Fruit fly (Drosophila melanogaster) whole organism, adult: Measurements from ENCODE around the gene CG4502.

Experiments used
- CG11617 ChIP-seq: fragments of 200-800 bp; sonication (Bioruptor generic); optimal IDR thresholded peaks from 2 replicates; lab custom pipeline; 2017; ENCODE audit warnings: mild to moderate bottlenecking, missing biosample characterization, missing genetic modification reagents, missing genetic modification characterization
- CG12768 ChIP-seq: fragments of 200-800 bp; sonication (Bioruptor generic); optimal IDR thresholded peaks from 2 replicates; lab custom pipeline; 2017; ENCODE audit warnings: missing biosample characterization, missing genetic modification characterization, mild to moderate bottlenecking, moderate library complexity, missing genetic modification reagents
- CG14711 ChIP-seq: fragments of 200-800 bp; sonication (Bioruptor generic); optimal IDR thresholded peaks from 2 replicates; lab custom pipeline; 2018; ENCODE audit warnings: missing biosample characterization, mild to moderate bottlenecking, missing genetic modification characterization, moderate library complexity
- CG1620 ChIP-seq: fragments of 200-800 bp; sonication (Bioruptor generic); optimal IDR thresholded peaks from 2 replicates; lab custom pipeline; 2016; ENCODE audit warnings: missing biosample characterization, missing genetic modification characterization
- CG33017 ChIP-seq: fragments of 200-800 bp; sonication (Bioruptor generic); optimal IDR thresholded peaks from 2 replicates; lab custom pipeline; 2018; ENCODE audit warnings: missing biosample characterization, mild to moderate bottlenecking, missing genetic modification characterization, moderate library complexity
- CG5204 ChIP-seq: fragments of 200-800 bp; sonication (Bioruptor generic); optimal IDR thresholded peaks from 2 replicates; lab custom pipeline; 2016; ENCODE audit warnings: missing biosample characterization, missing genetic modification characterization
- CG7045 ChIP-seq: fragments of 200-800 bp; sonication (Bioruptor generic); optimal IDR thresholded peaks from 2 replicates; lab custom pipeline; 2017; ENCODE audit warnings: missing biosample characterization, mild to moderate bottlenecking, missing genetic modification characterization
- CG7101 ChIP-seq: fragments of 200-800 bp; sonication (Bioruptor generic); optimal IDR thresholded peaks from 2 replicates; lab custom pipeline; 2018; ENCODE audit warnings: missing biosample characterization, mild to moderate bottlenecking, missing genetic modification characterization, moderate library complexity
- Clk ChIP-seq: fragments of 200-800 bp; sonication (Bioruptor generic); optimal IDR thresholded peaks from 2 replicates; lab custom pipeline; 2017; ENCODE audit warnings: missing biosample characterization, missing genetic modification characterization
- Crg-1 ChIP-seq: fragments of 200-800 bp; sonication (Bioruptor generic); optimal IDR thresholded peaks from 2 replicates; lab custom pipeline; 2016; ENCODE audit warnings: missing biosample characterization, missing genetic modification characterization
- Hr96 ChIP-seq: fragments of 200-800 bp; sonication (Bioruptor generic); optimal IDR thresholded peaks from 2 replicates; lab custom pipeline; 2016; ENCODE audit warnings: missing biosample characterization, missing genetic modification characterization
- Mnt ChIP-seq: fragments of 200-800 bp; sonication (Bioruptor generic); optimal IDR thresholded peaks from 2 replicates; lab custom pipeline; 2016; ENCODE audit warnings: missing biosample characterization, mild to moderate bottlenecking, missing genetic modification characterization
- bab1 ChIP-seq: fragments of 200-800 bp; sonication (Bioruptor generic); optimal IDR thresholded peaks from 3 replicates; lab custom pipeline; 2019; ENCODE audit warnings: missing biosample characterization, mild to moderate bottlenecking, missing genetic modification characterization, moderate library complexity
- cic ChIP-seq: fragments of 200-800 bp; sonication (Bioruptor generic); optimal IDR thresholded peaks from 2 replicates; lab custom pipeline; 2017; ENCODE audit warnings: missing biosample characterization, mild to moderate bottlenecking, missing genetic modification characterization, moderate library complexity
- cnc ChIP-seq, 2 experiments: fragments of >200 bp; optimal IDR thresholded peaks; 2 replicates each; lab custom pipeline; 2017
- kay ChIP-seq: fragments of 200-800 bp; sonication (Bioruptor generic); peaks from one replicate; lab custom pipeline; 2016; ENCODE audit warnings: missing biosample characterization, missing genetic modification characterization, borderline replicate concordance
- ovo ChIP-seq: fragments of 200-800 bp; sonication (Bioruptor generic); optimal IDR thresholded peaks from 2 replicates; lab custom pipeline; 2016; ENCODE audit warnings: missing biosample characterization, missing genetic modification characterization
- pad ChIP-seq: fragments of 200-800 bp; sonication (Bioruptor generic); optimal IDR thresholded peaks from 3 replicates; lab custom pipeline; 2017; ENCODE audit warnings: missing biosample characterization, missing genetic modification characterization, mild to moderate bottlenecking, moderate library complexity, missing genetic modification reagents
- tj ChIP-seq: fragments of 200-800 bp; sonication (Bioruptor generic); optimal IDR thresholded peaks from 3 replicates; lab custom pipeline; 2017; ENCODE audit warnings: missing biosample characterization, mild to moderate bottlenecking, missing genetic modification characterization, moderate library complexity
- toe ChIP-seq: fragments of 200-800 bp; sonication (Bioruptor generic); optimal IDR thresholded peaks from 2 replicates; lab custom pipeline; 2016; ENCODE audit warnings: missing biosample characterization, missing genetic modification characterization

The CG4502 gene

dm6 chr2L:7204172-7204482 is at the start of gene CG4502:
Gene CG4502, minus strand, starts transcription at chr2L:7204264.
- TF ChIP-seq cic (GFP tag; lab: Kevin White, UChicago) (no peak), CG1620 (GFP tag; lab: Kevin White, UChicago) (peak; percentile 57), CG7045 (peak; percentile 20), CG7101 (tag; lab: Kevin White, UChicago) (peak; percentile 23), bab1 (peak; percentile 67), toe (GFP tag; lab: Kevin White, UChicago) (no peak), CG11617 (GFP tag; lab: Kevin White, UChicago) (peak; percentile 12), CG5204 (GFP tag; lab: Kevin White, UChicago) (no peak), cnc (optimal IDR thresholded peaks at IDR 0.05; lab: Kevin White, UChicago) (no peak)

DNA sequence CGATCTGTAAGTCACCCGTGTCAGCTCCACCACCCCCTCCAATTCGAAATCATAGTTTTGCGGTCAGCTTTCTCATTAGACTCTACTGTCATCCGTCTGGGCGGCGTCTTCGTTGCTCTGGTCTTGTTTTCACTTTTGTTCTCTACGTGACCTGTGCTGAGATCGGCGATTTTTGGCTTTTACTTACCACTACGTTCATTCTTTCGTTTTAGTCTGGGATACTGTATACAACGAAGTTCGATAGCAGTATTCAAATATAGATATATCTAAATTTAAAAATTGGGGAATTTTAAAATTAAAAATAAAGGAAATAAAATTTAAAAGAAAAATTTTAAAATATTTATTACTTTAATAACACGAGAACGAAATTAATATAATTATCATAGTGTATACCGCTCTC is 48.8 kb upstream of the CG4502 start, which contains the start of gene CG13786:
Gene CG13786, minus strand, starts transcription at position 101 of the 400 bp plus-strand sequence.
- TF ChIP-seq CG12768 (no peak), ovo (GFP tag; lab: Kevin White, UChicago) (no peak), bab1 (no peak), cic (GFP tag; lab: Kevin White, UChicago) (no peak), Mnt (GFP tag; lab: Kevin White, UChicago) (no peak), Hr96 (no peak), CG14711 (no peak), tj (GFP tag; lab: Kevin White, UChicago) (no peak), cnc (optimal IDR thresholded peaks at IDR 0.05; lab: Kevin White, UChicago) (no peak), Clk (no peak), CG5204 (GFP tag; lab: Kevin White, UChicago) (no peak), CG7045 (no peak), kay (GFP tag; lab: Kevin White, UChicago) (no peak)

DNA sequence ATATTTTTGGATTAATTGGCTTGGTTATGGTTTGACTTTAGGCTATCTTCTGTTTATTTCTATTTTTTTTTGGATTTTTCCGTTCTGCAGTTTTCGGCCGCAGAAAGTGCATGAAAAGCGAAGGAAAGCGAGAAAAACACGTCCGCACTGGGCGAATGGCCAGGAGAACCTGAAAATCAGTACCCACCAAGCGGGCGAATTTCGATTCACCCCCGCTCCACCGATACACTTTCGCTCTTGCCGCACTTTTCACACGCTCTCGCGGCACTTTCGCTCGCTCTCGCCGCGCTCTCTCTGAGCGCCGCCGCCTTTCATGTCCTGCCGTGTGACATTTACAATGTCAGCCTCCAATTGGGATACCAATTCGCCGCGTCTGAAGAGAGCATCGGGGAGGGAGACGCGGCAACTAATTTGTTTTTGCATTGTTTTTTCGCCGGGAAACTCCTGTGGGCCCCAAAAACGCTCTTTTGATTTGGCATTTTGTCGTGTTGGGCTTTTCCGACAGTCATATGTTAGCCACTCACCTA is 45.3 kb upstream of the CG4502 start, which contains the start of gene Ndae1:
Gene Ndae1, minus strand, starts transcription at position 51 of the 527 bp plus-strand sequence.
- no peak for TF ChIP-seq Mnt (GFP tag; lab: Kevin White, UChicago)
- no peak for TF ChIP-seq CG33017
- no peak for TF ChIP-seq tj (GFP tag; lab: Kevin White, UChicago)

- TF ChIP-seq Mnt (GFP tag; lab: Kevin White, UChicago) (no peak), Crg-1 (peak; percentile 9), CG7101 (tag; lab: Kevin White, UChicago) (peak; percentile 9)
Measured at dm6 chr2L:7248114-7248513, 44.0 kb upstream of the CG4502 start.

DNA sequence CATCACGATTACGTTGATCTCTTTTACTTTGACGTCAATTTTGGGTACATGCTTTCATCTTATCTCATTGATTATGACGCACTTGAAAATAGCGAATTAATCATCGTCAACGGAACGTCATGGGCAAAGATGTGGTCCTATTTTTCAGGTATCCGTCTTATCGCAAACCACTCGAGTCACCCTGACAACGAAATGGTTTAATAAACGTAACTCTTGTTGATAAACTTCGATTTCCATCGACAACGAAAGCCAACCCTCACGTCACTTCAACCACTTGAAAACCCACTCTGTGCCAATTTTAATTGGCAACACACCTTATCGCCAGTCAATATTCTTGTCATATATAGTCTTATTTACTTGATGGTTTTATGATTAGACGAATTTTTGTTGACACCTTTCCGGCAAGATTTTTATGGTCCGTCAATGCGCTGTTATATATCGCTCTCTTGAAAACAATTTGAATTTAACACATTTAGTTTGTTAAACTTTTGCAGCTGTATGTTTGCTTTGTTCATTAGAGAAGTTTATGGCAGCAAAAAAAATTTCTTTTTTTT is 38.3 kb upstream of the CG4502 start:
- TF ChIP-seq toe (GFP tag; lab: Kevin White, UChicago) (no peak), CG12768 (peak; percentile 1), CG5204 (GFP tag; lab: Kevin White, UChicago) (no peak), CG1620 (GFP tag; lab: Kevin White, UChicago) (no peak), Hr96 (no peak), cic (GFP tag; lab: Kevin White, UChicago) (peak; percentile 48), cnc (optimal IDR thresholded peaks at IDR 0.05; lab: Kevin White, UChicago) (no peak)

DNA sequence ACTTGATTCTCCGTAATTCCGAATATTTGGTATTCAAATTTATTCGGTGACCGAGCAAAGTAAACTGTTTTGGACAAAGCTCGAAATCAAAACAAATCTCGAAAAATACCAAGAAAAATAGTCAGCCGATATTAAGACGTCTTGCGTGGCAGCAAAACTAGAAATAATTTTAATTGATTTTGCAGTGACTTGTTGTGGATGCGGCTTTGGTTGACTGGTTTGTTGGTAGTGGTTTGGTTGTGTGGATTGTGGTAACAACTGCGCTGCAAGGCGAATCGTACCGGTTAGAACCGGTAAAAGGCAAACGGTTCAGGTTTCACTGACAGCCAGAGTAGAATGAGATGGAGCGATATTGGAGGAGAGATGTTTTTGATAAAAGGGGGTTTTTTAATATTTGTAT is 37.4 kb upstream of the CG4502 start:
- no peak for TF ChIP-seq CG7045
- no peak for TF ChIP-seq CG33017
- no peak for TF ChIP-seq cnc (optimal IDR thresholded peaks at IDR 0.05; lab: Kevin White, UChicago)
- no peak for TF ChIP-seq CG14711
- TF ChIP-seq Hr96, result no peak
- TF ChIP-seq CG11617 (GFP tag; lab: Kevin White, UChicago), result no peak
- TF ChIP-seq toe (GFP tag; lab: Kevin White, UChicago), result no peak
- TF ChIP-seq ovo (GFP tag; lab: Kevin White, UChicago), result no peak
- no peak for TF ChIP-seq CG12768
- no peak for TF ChIP-seq Mnt (GFP tag; lab: Kevin White, UChicago)

DNA sequence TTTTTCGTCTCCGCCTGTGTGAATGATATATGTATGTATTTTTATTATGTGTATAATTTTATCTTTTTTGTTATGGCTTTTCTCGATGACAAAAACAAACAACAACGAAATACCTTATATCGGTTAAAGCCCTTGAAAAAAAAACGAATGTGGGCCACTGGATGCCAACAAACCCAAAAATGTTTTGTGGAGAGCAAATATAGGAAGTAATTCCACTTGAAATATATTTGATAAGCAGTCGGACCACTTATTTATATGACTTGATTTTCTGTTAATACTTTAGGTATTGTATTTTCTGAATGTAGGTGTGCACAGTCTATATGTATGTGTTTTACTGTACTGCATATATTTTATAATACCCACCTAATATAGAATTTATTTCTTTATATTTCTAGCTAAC is 36.9 kb upstream of the CG4502 start:
- TF ChIP-seq Clk (no peak), Mnt (GFP tag; lab: Kevin White, UChicago) (no peak), kay (GFP tag; lab: Kevin White, UChicago) (no peak), toe (GFP tag; lab: Kevin White, UChicago) (no peak), CG12768 (no peak), Hr96 (no peak), CG11617 (GFP tag; lab: Kevin White, UChicago) (no peak), CG1620 (GFP tag; lab: Kevin White, UChicago) (no peak), Crg-1 (no peak), cnc (optimal IDR thresholded peaks at IDR 0.05; lab: Kevin White, UChicago) (no peak), pad (GFP tag; lab: Kevin White, UChicago) (no peak)

dm6 chr2L:7240311-7240710 is 36.2 kb upstream of the CG4502 start:
- TF ChIP-seq Mnt (GFP tag; lab: Kevin White, UChicago) (peak; percentile 16), CG1620 (GFP tag; lab: Kevin White, UChicago) (no peak), bab1 (no peak), CG7101 (tag; lab: Kevin White, UChicago) (no peak), ovo (GFP tag; lab: Kevin White, UChicago) (no peak), CG7045 (no peak), cic (GFP tag; lab: Kevin White, UChicago) (peak; percentile 45), Hr96 (no peak), cnc (optimal IDR thresholded peaks at IDR 0.05; lab: Kevin White, UChicago) (no peak)
